Worm (Caenorhabditis elegans) whole organism, young adult: Measurements from ENCODE around the gene ZK354.9.

Experiments used
- F37B4.10 ChIP-seq: fragments of 200-800 bp; sonication (Bioruptor generic); IDR thresholded peaks from 2 replicates; pipeline ENCODE4 v1.3.6; 2022; ENCODE audit warnings: missing genetic modification characterization, missing compliant biosample characterization
- lin-54 ChIP-seq: fragments of 200-800 bp; sonication (Bioruptor generic); optimal IDR thresholded peaks from 2 replicates; lab custom pipeline; 2018; ENCODE audit warnings: mild to moderate bottlenecking, missing genetic modification characterization, missing compliant biosample characterization

- TF ChIP-seq lin-54 (GFP tag; lab: Kevin White, UChicago) (no peak), F37B4.10 (GFP tag; lab: Robert Waterston, UW) (no peak)
Observed at ce11 chrIV:5273385-5273784, 34.6 kb downstream of the ZK354.9 start.
